Worm (Caenorhabditis elegans) whole organism, L2 larva: ENCODE results near the gene T07G12.2.

Experiments used
- Y55F3AM.14 ChIP-seq: fragments of 200-800 bp; sonication (Bioruptor generic); optimal IDR thresholded peaks from 2 replicates; lab custom pipeline; 2018; ENCODE audit warnings: mild to moderate bottlenecking, missing genetic modification characterization, missing compliant biosample characterization
- fos-1 ChIP-seq: fragments of 150-350 bp; optimal IDR thresholded peaks from 2 replicates; lab custom pipeline; 2014; ENCODE audit warnings: missing biosample characterization, missing genetic modification characterization
- mab-5 ChIP-seq: fragments of 150-350 bp; optimal IDR thresholded peaks from 2 replicates; lab custom pipeline; 2014; ENCODE audit warnings: missing biosample characterization, missing genetic modification characterization
- mdl-1 ChIP-seq, 2 experiments: fragments of 150-350 bp in 1 of 2; sonication (generic microtip) in 1 of 2; optimal IDR thresholded peaks; 2 replicates each; lab custom pipeline; 2017; ENCODE audit warnings: missing biosample characterization in 2 of 2, missing genetic modification characterization in 2 of 2
- nhr-12 ChIP-seq: fragments of 150-350 bp; optimal IDR thresholded peaks from 2 replicates; lab custom pipeline; 2014; ENCODE audit warnings: missing biosample characterization, missing genetic modification characterization
- nhr-77 ChIP-seq: fragments of 150-350 bp; optimal IDR thresholded peaks from 2 replicates; lab custom pipeline; 2014; ENCODE audit warnings: missing biosample characterization, missing genetic modification characterization
- unc-39 ChIP-seq: fragments of 150-350 bp; optimal IDR thresholded peaks from 2 replicates; lab custom pipeline; 2014; ENCODE audit warnings: missing biosample characterization, missing genetic modification characterization

Gene T07G12.2

DNA sequence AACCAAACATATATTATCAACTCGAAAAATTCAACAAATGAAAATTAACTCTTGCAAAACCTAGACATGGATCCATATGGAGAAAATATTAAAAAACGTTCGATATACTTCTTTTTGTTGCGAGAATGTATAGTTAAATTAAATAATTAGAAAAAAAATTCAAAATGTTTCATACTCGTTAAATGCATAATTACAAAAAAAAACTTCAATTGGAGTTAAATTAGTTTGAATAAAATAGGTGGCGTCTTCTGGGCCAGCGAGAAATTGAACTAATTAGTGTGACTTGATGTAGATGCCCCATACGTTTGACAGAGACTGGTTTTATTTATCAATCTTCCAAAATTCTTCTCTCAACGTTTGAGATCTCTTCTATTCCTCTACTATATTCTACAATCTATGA is 47.9 kb downstream of the T07G12.2 start, which contains the start of gene lgc-43:
Gene lgc-43, plus strand, starts transcription at position 301 of the 400 bp plus-strand sequence.
- TF ChIP-seq mdl-1 (tag; optimal IDR thresholded peaks at IDR 0.05; lab: Kevin White, UChicago) (no peak), fos-1 (no peak), nhr-77 (tag; lab: Kevin White, UChicago) (no peak), mab-5 (no peak), nhr-12 (tag; lab: Kevin White, UChicago) (no peak), Y55F3AM.14 (GFP tag; lab: Kevin White, UChicago) (no peak), unc-39 (tag; lab: Kevin White, UChicago) (no peak)
